Fruit fly (Drosophila melanogaster) S2 (cell line): ENCODE results near the gene TM9SF3.

ENCODE experiments used
- CG8478 ChIP-seq: fragments of >200 bp; optimal IDR thresholded peaks from 2 replicates; lab custom pipeline; 2018
- CTCF ChIP-seq, 2 experiments: fragments of >200 bp; optimal IDR thresholded peaks; 2 replicates each; lab custom pipeline; 2018

dm6 chr3L:5618697-5619096 is 14.9 kb upstream of the TM9SF3 start:
- TF ChIP-seq CG8478 (lab: Kevin White, UChicago) (no peak), CTCF (optimal IDR thresholded peaks at IDR 0.05; lab: Kevin White, UChicago) (no peak)
